Fruit fly (Drosophila melanogaster) whole organism, wandering third instar larva: Measurements from ENCODE around the gene Hmgcr.

Experiments used
- CG32264 ChIP-seq: fragments of 200-800 bp; sonication (Bioruptor generic); optimal IDR thresholded peaks from 2 replicates; lab custom pipeline; 2016; ENCODE audit warnings: missing biosample characterization, missing genetic modification characterization
- CG9705 ChIP-seq: fragments of 200-800 bp; sonication (Bioruptor generic); optimal IDR thresholded peaks from 2 replicates; lab custom pipeline; 2018; ENCODE audit warnings: missing biosample characterization, mild to moderate bottlenecking, missing genetic modification characterization
- CrebA ChIP-seq: fragments of 200-800 bp; sonication (Bioruptor generic); optimal IDR thresholded peaks from 2 replicates; lab custom pipeline; 2016; ENCODE audit warnings: missing biosample characterization, mild to moderate bottlenecking, missing genetic modification characterization, borderline replicate concordance
- Dfd ChIP-seq: fragments of >200 bp; optimal IDR thresholded peaks from 2 replicates; lab custom pipeline; 2017; ENCODE audit warnings: missing biosample characterization, missing genetic modification characterization
- Dif ChIP-seq: fragments of 200-275, 200-300 bp; sonication (Bioruptor generic); optimal IDR thresholded peaks from 2 replicates; lab custom pipeline; 2018; ENCODE audit warnings: missing biosample characterization, missing genetic modification characterization; ENCODE audit not compliant: partially characterized antibody
- Hnf4 ChIP-seq: fragments of 200-800 bp; sonication (Bioruptor generic); optimal IDR thresholded peaks from 2 replicates; lab custom pipeline; 2016; ENCODE audit warnings: missing biosample characterization, mild to moderate bottlenecking, missing genetic modification characterization
- Hr78 ChIP-seq: fragments of >200 bp; optimal IDR thresholded peaks from 2 replicates; lab custom pipeline; 2017; ENCODE audit warnings: missing biosample characterization, missing genetic modification characterization
- Hr83 ChIP-seq: fragments of 200-300 bp; sonication (Bioruptor generic); optimal IDR thresholded peaks from 2 replicates; lab custom pipeline; 2016; ENCODE audit warnings: missing biosample characterization, mild to moderate bottlenecking, missing genetic modification characterization, moderate library complexity; ENCODE audit not compliant: poor library complexity, severe bottlenecking
- Jra ChIP-seq: sonication (Bioruptor generic); optimal IDR thresholded peaks from 2 replicates; lab custom pipeline; 2016; ENCODE audit warnings: missing biosample characterization, missing genetic modification characterization
- Mio ChIP-seq: sonication (Bioruptor generic); optimal IDR thresholded peaks from 2 replicates; lab custom pipeline; 2016; ENCODE audit warnings: missing biosample characterization, missing genetic modification characterization
- Myc ChIP-seq: fragments of >200 bp; optimal IDR thresholded peaks from 2 replicates; lab custom pipeline; 2017
- N ChIP-seq: fragments of >200 bp; optimal IDR thresholded peaks from 2 replicates; lab custom pipeline; 2018; ENCODE audit warnings: missing biosample characterization, missing external identifiers, missing genetic modification characterization
- Rel ChIP-seq, 2 experiments: fragments of 200-800 bp; sonication (Bioruptor generic) in 1 of 2; optimal IDR thresholded peaks; 2 replicates in 1 of 2; 3 replicates in 1 of 2; lab custom pipeline; 2016 to 2019; ENCODE audit warnings: mild to moderate bottlenecking in 2 of 2, missing biosample characterization in 2 of 2, missing genetic modification characterization in 2 of 2, moderate library complexity in 1 of 2
- Sp1 ChIP-seq: fragments of 200-800 bp; sonication (Bioruptor generic); optimal IDR thresholded peaks from 3 replicates; lab custom pipeline; 2019; ENCODE audit warnings: missing biosample characterization, mild to moderate bottlenecking, missing genetic modification characterization, moderate library complexity
- Vsx2 ChIP-seq: fragments of 200-300, 225-300 bp; sonication (Bioruptor generic); optimal IDR thresholded peaks from 2 replicates; lab custom pipeline; 2018; ENCODE audit warnings: missing biosample characterization, missing genetic modification characterization; ENCODE audit not compliant: partially characterized antibody
- br ChIP-seq: fragments of 200-800 bp; sonication (Bioruptor generic); optimal IDR thresholded peaks from 2 replicates; lab custom pipeline; 2016; ENCODE audit warnings: missing biosample characterization, missing genetic modification characterization
- brk ChIP-seq: fragments of 200-800 bp; sonication (Bioruptor generic); optimal IDR thresholded peaks from 2 replicates; lab custom pipeline; 2016; ENCODE audit warnings: missing biosample characterization, mild to moderate bottlenecking, missing genetic modification characterization
- dl ChIP-seq, 2 experiments: fragments of 175-275, 200-275 bp in 1 of 2; fragments of 200-275 bp in 1 of 2; sonication (Bioruptor generic); optimal IDR thresholded peaks; lab custom pipeline; 2018; ENCODE audit warnings: mild to moderate bottlenecking in 2 of 2, missing biosample characterization in 2 of 2, missing genetic modification characterization in 2 of 2, moderate library complexity in 2 of 2; ENCODE audit not compliant: partially characterized antibody in 2 of 2, insufficient read depth in 1 of 2
- dsf ChIP-seq: sonication (Bioruptor generic); optimal IDR thresholded peaks from 2 replicates; lab custom pipeline; 2016; ENCODE audit warnings: missing biosample characterization, missing genetic modification characterization, borderline replicate concordance
- ey ChIP-seq: fragments of 200-800 bp; sonication (Bioruptor generic); optimal IDR thresholded peaks from 2 replicates; lab custom pipeline; 2016; ENCODE audit warnings: missing biosample characterization, missing genetic modification characterization
- fru ChIP-seq: fragments of 200-800 bp; sonication (Bioruptor generic); optimal IDR thresholded peaks from 3 replicates; lab custom pipeline; 2016; ENCODE audit warnings: missing biosample characterization, mild to moderate bottlenecking, missing genetic modification characterization
- h ChIP-seq: fragments of 200-800 bp; sonication (Bioruptor generic); optimal IDR thresholded peaks from 3 replicates; lab custom pipeline; 2016; ENCODE audit warnings: missing biosample characterization, mild to moderate bottlenecking, missing genetic modification characterization
- jim ChIP-seq: fragments of 175-275, 200-325 bp; sonication (Bioruptor generic); optimal IDR thresholded peaks from 2 replicates; lab custom pipeline; 2016; ENCODE audit warnings: missing biosample characterization, mild to moderate bottlenecking, missing genetic modification characterization
- pan ChIP-seq: fragments of >200 bp; optimal IDR thresholded peaks from 2 replicates; lab custom pipeline; 2017
- psq ChIP-seq: fragments of 200-800 bp; sonication (Bioruptor generic); optimal IDR thresholded peaks from 3 replicates; lab custom pipeline; 2017; ENCODE audit warnings: missing biosample characterization, mild to moderate bottlenecking, missing genetic modification characterization, moderate library complexity
- sage ChIP-seq: fragments of 200-800 bp; sonication (Bioruptor generic); optimal IDR thresholded peaks from 2 replicates; lab custom pipeline; 2016; ENCODE audit warnings: missing biosample characterization, mild to moderate bottlenecking, missing genetic modification characterization
- sv ChIP-seq: fragments of 200-800 bp; sonication (Bioruptor generic); optimal IDR thresholded peaks from 3 replicates; lab custom pipeline; 2016; ENCODE audit warnings: missing biosample characterization, missing genetic modification characterization
- tai ChIP-seq: sonication (Bioruptor generic); optimal IDR thresholded peaks from 2 replicates; lab custom pipeline; 2016; ENCODE audit warnings: missing biosample characterization, missing genetic modification characterization
- usp ChIP-seq: fragments of >200 bp; optimal IDR thresholded peaks from 2 replicates; lab custom pipeline; 2017; ENCODE audit warnings: missing biosample characterization, missing genetic modification characterization

Gene Hmgcr

dm6 chr3R:23732990-23733512, at the start of gene Hmgcr, which contains the start of gene Rpn9:
Hmgcr (plus strand) TSS chr3R:23733324.
Rpn9 (minus strand) TSS chr3R:23733462.
- TF ChIP-seq Mio (GFP tag; lab: Kevin White, UChicago) (no peak), tai (peak; percentile 6), h (peak; percentile 36), CG9705 (GFP tag; lab: Kevin White, UChicago) (no peak), fru (GFP tag; lab: Kevin White, UChicago) (peak; percentile 10), Rel (GFP tag; optimal IDR thresholded peaks at IDR 0.05; lab: Kevin White, UChicago) (no peak), Rel (tag; optimal IDR thresholded peaks at IDR 0.05; lab: Kevin White, UChicago) (peak; percentile 26), psq (GFP tag; lab: Kevin White, UChicago) (peak; percentile 2), Jra (GFP tag; lab: Kevin White, UChicago) (peak; percentile 2), Vsx2 (GFP tag; lab: Kevin White, UChicago) (peak; percentile 79), ey (no peak), Dfd (GFP tag; lab: Kevin White, UChicago) (no peak), Hnf4 (GFP tag; lab: Kevin White, UChicago) (peak; percentile 9), br (peak; percentile 20), jim (GFP tag; lab: Kevin White, UChicago) (no peak), Dif (GFP tag; lab: Kevin White, UChicago) (peak; percentile 28), Myc (lab: Kevin White, UChicago) (no peak), Hr83 (GFP tag; lab: Kevin White, UChicago) (no peak)

- TF ChIP-seq Dfd (GFP tag; lab: Kevin White, UChicago) = no peak
- TF ChIP-seq Hnf4 (GFP tag; lab: Kevin White, UChicago) = no peak
- TF ChIP-seq tai = no peak
- no peak for TF ChIP-seq sv
- TF ChIP-seq Rel (GFP tag; optimal IDR thresholded peaks at IDR 0.05; lab: Kevin White, UChicago) = no peak
- TF ChIP-seq Rel (tag; optimal IDR thresholded peaks at IDR 0.05; lab: Kevin White, UChicago) = no peak
These were observed 49.4 kb upstream of the Hmgcr start, which contains the start of gene CG18754 for dm6 chr3R:23683757-23684156. CG18754 (plus strand) TSS chr3R:23684057.

dm6 chr3R:23685955-23686354, 47.2 kb upstream of the Hmgcr start, which contains the start of gene SPE:
SPE (plus strand) TSS chr3R:23686255.
- TF ChIP-seq Rel (GFP tag; optimal IDR thresholded peaks at IDR 0.05; lab: Kevin White, UChicago) = no peak
- peak; percentile 68 for TF ChIP-seq Rel (tag; optimal IDR thresholded peaks at IDR 0.05; lab: Kevin White, UChicago)
- TF ChIP-seq Hr78 (GFP tag; lab: Kevin White, UChicago) = no peak
- no peak for TF ChIP-seq Mio (GFP tag; lab: Kevin White, UChicago)

- no peak for TF ChIP-seq Rel (GFP tag; optimal IDR thresholded peaks at IDR 0.05; lab: Kevin White, UChicago)
- peak; percentile 86 for TF ChIP-seq Rel (tag; optimal IDR thresholded peaks at IDR 0.05; lab: Kevin White, UChicago)
- no peak for TF ChIP-seq Sp1
These were observed 46.2 kb upstream of the Hmgcr start for dm6 chr3R:23686924-23687323.

- no peak for TF ChIP-seq pan (lab: Kevin White, UChicago)
- no peak for TF ChIP-seq CG32264 (GFP tag; lab: Kevin White, UChicago)
- TF ChIP-seq usp (GFP tag; lab: Kevin White, UChicago) = no peak
- TF ChIP-seq CG9705 (GFP tag; lab: Kevin White, UChicago) = no peak
- TF ChIP-seq dsf = no peak
- no peak for TF ChIP-seq brk (GFP tag; lab: Kevin White, UChicago)
- TF ChIP-seq Dfd (GFP tag; lab: Kevin White, UChicago) = no peak
- TF ChIP-seq dl (GFP tag; optimal IDR thresholded peaks at IDR 0.05; lab: Kevin White, UChicago; ENCODE audit: insufficient read depth in 1 of 2, partially characterized antibody in 2 of 2) = no peak
- TF ChIP-seq CrebA = no peak
- no peak for TF ChIP-seq sage (GFP tag; lab: Kevin White, UChicago)
- TF ChIP-seq N (GFP tag; lab: Kevin White, UChicago) = no peak
- no peak for TF ChIP-seq Hr83 (GFP tag; lab: Kevin White, UChicago)
- no peak for TF ChIP-seq jim (GFP tag; lab: Kevin White, UChicago)
- TF ChIP-seq Hnf4 (GFP tag; lab: Kevin White, UChicago) = no peak
- no peak for TF ChIP-seq ey
- no peak for TF ChIP-seq br
These were observed 38.5 kb upstream of the Hmgcr start, which contains the start of gene CG10254 for dm6 chr3R:23694579-23695033. CG10254 (minus strand) TSS chr3R:23694983.
